Worm (Caenorhabditis elegans): ENCODE results near the gene F53F8.3.

F53F8.3 gene

DNA sequence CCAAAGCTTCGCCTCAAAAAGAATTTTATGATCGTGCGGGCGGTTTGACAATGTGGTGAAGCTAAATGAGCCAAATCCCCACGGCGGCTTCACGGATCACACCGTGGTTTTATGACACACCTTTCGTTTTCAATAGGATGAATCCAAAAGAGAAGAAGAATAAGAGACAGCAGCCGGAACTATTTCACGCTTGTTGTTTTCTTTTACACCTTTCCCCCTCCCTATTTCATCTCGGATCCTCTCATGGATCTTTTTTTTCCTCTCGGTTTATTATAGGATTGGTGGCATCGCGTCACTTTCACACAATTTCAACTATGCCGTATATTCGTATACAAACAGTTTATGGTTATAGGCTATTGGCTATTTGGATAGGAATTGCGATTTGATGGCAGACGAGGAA lies 25.6 kb downstream of the F53F8.3 start:
- no peak for TF ChIP-seq dao-5 (tag; optimal IDR thresholded peaks at IDR 0.05)
- TF ChIP-seq W03F9.2 (tag; optimal IDR thresholded peaks at IDR 0.05), result no peak
- no peak for TF ChIP-seq him-1 (tag; optimal IDR thresholded peaks at IDR 0.05)

DNA sequence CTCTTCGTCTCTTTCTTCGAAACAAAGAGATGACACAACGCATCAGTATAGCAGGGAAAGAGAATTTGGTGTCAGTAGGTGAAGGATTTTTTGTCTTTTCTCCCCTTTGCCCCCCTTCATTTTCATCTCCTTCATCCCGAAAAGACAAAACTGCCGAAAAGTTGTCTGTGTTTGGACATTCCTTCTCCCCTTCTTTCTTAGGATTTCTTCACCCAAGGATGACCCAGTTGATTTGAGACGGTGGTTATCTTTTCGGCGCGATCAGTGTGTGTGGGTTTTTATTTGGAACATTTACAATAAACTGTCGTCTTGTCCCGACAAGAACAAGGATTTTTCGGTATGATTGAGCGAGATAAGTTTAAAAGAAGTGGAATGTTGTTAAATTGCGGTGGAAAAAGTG lies 26.9 kb downstream of the F53F8.3 start:
- TF ChIP-seq W03F9.2 (tag; optimal IDR thresholded peaks at IDR 0.05) (no peak), dao-5 (tag; optimal IDR thresholded peaks at IDR 0.05) (no peak), him-1 (tag; optimal IDR thresholded peaks at IDR 0.05) (no peak)

DNA sequence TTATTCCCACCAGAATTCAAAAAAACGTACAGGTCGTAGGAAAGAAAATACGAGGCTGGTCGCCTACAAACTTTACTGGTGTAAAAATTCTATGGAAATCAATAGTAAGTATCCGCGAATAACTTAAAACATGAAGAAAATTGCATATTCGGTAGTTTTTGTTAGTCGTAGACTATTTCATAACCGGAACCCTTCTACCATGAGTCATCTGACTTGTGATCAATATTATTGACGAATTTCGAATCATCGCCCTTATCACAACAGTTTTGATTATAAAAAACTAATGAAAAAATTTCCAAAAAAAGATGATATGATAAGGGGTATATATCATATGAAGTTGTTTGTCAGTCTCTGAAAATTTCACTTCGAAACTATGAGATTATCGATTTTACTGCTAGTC lies 29.3 kb downstream of the F53F8.3 start, which contains the start of gene W01F3.2:
TSS of gene W01F3.2 (plus strand) at position 301 of the 400 bp plus-strand sequence.
- TF ChIP-seq W03F9.2 (tag; optimal IDR thresholded peaks at IDR 0.05) (no peak), dao-5 (tag; optimal IDR thresholded peaks at IDR 0.05) (no peak), him-1 (tag; optimal IDR thresholded peaks at IDR 0.05) (no peak)

DNA sequence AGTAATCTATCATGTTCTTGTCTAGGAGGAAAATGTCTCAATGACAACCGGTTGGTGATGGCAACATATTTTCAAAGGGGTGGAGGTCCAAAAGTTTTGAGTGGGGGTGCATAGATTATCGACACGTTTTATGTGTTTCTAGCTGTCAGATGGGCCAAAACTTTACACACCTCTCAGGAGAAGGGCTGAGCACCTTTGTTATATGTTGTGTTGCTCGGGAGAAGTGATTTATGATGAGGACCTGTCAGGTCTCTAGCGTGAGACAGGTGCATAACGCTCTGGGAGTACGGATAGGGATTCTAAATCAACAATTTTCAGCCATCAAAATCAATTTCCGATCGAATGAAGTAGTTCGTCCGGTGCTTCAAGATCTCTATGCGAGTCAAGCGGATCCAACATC lies 32.7 kb downstream of the F53F8.3 start:
- TF ChIP-seq W03F9.2 (tag; optimal IDR thresholded peaks at IDR 0.05), result no peak
- TF ChIP-seq dao-5 (tag; optimal IDR thresholded peaks at IDR 0.05), result no peak
- no peak for TF ChIP-seq him-1 (tag; optimal IDR thresholded peaks at IDR 0.05)

DNA sequence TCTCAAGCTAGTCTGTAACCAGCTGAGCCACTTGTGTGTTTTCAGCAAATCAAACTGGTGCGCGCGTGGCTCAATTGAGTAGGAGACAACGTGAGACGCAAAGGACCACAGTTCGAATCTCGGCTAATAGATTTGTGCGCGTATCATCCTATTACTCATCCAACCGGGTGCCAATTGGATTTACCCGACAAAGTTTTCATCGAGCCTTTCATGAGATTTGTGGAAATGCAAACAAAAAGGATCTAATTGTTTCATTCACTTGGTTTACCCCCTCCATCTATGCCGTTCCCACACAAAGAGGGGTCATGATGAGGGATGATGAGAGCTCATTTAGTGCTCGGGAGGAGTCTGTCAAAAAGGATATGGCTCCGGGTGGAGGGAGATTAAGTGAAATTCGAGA lies 34.2 kb downstream of the F53F8.3 start:
- no peak for TF ChIP-seq him-1 (tag; optimal IDR thresholded peaks at IDR 0.05)
- no peak for TF ChIP-seq dao-5 (tag; optimal IDR thresholded peaks at IDR 0.05)
- TF ChIP-seq W03F9.2 (tag; optimal IDR thresholded peaks at IDR 0.05), result no peak

DNA sequence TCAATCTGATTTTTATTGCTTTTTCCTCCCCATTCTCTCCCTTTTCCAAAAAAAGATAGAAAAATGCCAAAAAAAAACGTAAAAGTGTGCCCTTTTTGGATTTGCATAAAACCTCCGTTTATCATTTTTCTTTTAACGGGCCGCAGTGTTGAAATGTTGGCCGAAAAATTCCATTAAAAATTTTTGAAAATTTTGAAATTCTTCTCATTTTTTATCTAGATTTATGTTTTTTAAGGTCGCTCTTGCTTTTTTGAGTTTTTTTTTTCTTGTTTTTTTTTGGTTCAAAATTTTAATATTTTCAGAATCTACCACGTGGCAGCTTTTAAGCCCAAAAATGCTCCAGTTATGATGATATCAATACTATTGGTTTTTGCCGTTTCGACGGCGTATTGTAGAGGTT lies 35.0 kb downstream of the F53F8.3 start, which contains the start of gene mnr-1:
TSS of gene mnr-1 (plus strand) at position 301 of the 400 bp plus-strand sequence.
- TF ChIP-seq dao-5 (tag; optimal IDR thresholded peaks at IDR 0.05) (no peak), him-1 (tag; optimal IDR thresholded peaks at IDR 0.05) (no peak), W03F9.2 (tag; optimal IDR thresholded peaks at IDR 0.05) (no peak)

DNA sequence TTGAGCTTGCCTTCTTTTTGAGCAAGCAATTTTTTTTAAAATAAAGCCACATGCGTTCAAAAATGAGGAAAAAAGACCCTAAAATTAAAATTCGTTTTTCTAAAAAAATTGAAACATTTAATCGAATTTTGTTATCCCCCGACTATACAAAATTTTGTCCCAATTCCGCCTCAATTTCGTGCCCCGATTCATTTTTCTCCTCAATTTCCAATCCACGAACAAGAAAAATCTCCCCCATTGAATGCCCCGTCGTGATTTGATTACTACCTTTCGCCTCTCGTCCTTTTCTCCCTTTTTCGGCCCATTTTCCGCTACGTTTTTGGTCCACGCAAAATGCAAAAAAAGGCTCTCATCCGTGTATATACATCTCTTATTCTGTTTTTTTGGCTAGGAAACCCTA lies 37.4 kb downstream of the F53F8.3 start:
- TF ChIP-seq dao-5 (tag; optimal IDR thresholded peaks at IDR 0.05) (no peak), him-1 (tag; optimal IDR thresholded peaks at IDR 0.05) (no peak), W03F9.2 (tag; optimal IDR thresholded peaks at IDR 0.05) (no peak)

DNA sequence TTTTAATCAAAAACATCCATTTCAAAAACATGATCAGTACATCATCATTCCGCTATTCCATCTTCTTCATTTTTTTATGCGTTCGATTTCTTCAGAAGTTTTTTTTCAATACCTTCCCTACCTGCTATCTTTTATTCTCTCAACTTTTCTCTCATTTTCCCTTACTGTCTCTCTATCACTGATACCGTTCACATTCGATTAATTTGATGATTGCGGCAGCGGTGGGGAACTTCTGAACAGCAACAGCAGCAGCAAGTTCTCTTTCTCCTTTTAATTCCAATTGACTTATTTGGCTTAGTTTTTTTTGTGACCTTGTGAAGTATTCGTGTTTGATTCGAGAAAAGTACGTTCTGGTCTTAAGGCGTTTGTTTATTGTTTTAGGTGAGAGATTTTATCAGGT lies 40.5 kb downstream of the F53F8.3 start:
- TF ChIP-seq dao-5 (tag; optimal IDR thresholded peaks at IDR 0.05) (no peak), him-1 (tag; optimal IDR thresholded peaks at IDR 0.05) (no peak), W03F9.2 (tag; optimal IDR thresholded peaks at IDR 0.05) (no peak)

DNA sequence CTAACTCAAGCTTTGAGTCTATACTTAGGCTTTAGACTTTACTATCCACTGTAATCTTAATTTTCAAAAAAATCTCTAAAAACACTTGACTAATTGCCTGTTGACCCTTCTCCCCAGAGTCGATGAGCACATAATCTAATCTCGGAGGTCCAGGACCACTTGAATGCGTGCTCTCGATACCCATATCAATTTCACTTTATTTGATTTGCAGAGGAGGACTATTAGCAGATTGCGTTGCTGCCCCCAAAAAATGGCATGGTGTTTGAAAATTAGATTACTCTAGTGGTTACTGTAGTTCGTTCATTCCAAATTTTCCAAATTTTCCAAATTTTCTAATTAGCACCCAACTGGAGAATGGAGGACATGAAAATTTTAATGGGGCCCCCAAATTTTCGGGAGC lies 43.9 kb downstream of the F53F8.3 start:
- TF ChIP-seq W03F9.2 (tag; optimal IDR thresholded peaks at IDR 0.05) (no peak), dao-5 (tag; optimal IDR thresholded peaks at IDR 0.05) (no peak)

DNA sequence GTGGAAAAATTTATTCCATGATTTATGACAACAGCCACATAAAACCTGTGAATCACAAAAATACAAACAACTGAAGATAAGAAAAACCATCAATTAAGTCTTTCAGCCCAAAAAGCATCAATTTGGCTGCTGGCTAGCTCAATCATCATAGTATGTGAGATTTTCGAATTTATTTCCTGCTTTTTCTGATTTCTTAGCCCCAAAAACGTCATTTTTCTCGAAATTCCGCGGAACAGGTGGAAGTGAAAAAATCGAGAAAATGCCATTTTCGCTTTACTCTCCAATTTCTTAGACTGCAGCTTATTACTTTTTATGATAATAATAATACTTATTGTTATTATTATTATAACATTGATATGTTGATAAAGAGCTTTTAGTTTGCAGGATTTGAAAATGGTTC lies 47.4 kb downstream of the F53F8.3 start, which contains the start of gene srxa-15:
TSS of gene srxa-15 (plus strand) at position 301 of the 400 bp plus-strand sequence.
- TF ChIP-seq dao-5 (tag; optimal IDR thresholded peaks at IDR 0.05), result no peak
- no peak for TF ChIP-seq W03F9.2 (tag; optimal IDR thresholded peaks at IDR 0.05)

DNA sequence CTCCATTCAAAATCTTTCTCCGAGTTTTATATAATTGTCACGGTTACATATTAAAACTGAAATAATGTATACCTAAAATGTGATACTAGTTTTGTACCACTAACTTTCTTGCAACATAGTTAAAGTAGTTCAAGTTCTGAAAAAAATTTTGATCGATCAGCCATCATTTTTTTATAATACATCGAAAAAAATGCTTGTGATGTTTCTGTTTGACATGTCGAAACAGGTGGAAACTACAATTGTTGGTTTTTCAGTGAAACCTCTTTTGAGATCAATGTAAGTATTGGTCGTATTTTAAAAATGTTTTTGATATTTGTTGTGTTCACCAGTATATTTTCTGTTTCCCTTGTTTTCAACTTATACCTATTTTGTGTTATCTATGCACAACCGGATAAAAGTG lies 50.0 kb downstream of the F53F8.3 start, which contains the start of gene srxa-14:
TSS of gene srxa-14 (plus strand) at position 301 of the 400 bp plus-strand sequence.
- no peak for TF ChIP-seq him-1 (tag; optimal IDR thresholded peaks at IDR 0.05)
- no peak for TF ChIP-seq dao-5 (tag; optimal IDR thresholded peaks at IDR 0.05)
- no peak for TF ChIP-seq W03F9.2 (tag; optimal IDR thresholded peaks at IDR 0.05)

Data from whole organism, L4/young adult.